Worm (Caenorhabditis elegans): ENCODE measurements around the gene Y45F3A.9.

DNA sequence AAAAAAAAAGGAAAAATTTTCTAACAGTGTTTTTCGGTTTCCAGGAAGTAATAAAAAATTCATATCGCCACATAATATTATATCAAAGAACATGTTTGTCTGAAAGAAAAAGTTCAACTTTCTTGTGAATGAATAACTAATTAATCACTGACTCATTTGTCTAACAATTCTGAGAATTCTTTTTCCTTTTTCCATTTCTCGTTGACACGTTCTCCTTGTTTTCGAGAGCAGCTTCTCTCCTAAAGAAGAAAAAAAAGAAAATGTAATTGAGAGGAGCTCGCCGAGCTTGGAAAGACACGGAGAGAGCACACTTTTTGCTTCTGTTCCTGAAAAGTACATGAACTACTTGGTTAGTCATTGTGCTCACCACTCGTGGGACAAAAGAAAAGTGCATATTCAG, 13.2 kb upstream of the Y45F3A.9 start:
- no peak for TF ChIP-seq aly-2 (tag; optimal IDR thresholded peaks at IDR 0.05)
- TF ChIP-seq unc-62 (GFP tag; optimal IDR thresholded peaks at IDR 0.05): no peak
- no peak for TF ChIP-seq ZK546.5 (tag; optimal IDR thresholded peaks at IDR 0.05)
- no peak for TF ChIP-seq daf-12 (tag; optimal IDR thresholded peaks at IDR 0.05)
- no peak for TF ChIP-seq R02D3.7 (tag; optimal IDR thresholded peaks at IDR 0.05)
- TF ChIP-seq nhr-237 (tag; optimal IDR thresholded peaks at IDR 0.05): no peak
- TF ChIP-seq nhr-11 (tag; optimal IDR thresholded peaks at IDR 0.05): no peak
- TF ChIP-seq snpc-4 (tag; optimal IDR thresholded peaks at IDR 0.05): no peak
- TF ChIP-seq nhr-28 (tag; optimal IDR thresholded peaks at IDR 0.05): no peak
- TF ChIP-seq elt-2 (tag; optimal IDR thresholded peaks at IDR 0.05): no peak
- no peak for TF ChIP-seq ceh-16 (tag; optimal IDR thresholded peaks at IDR 0.05)
- no peak for TF ChIP-seq elt-3 (tag; optimal IDR thresholded peaks at IDR 0.05)
- TF ChIP-seq egl-27 (tag; optimal IDR thresholded peaks at IDR 0.05): no peak

All from whole organism, L3 larva.